Worm (Caenorhabditis elegans) whole organism, young adult: ENCODE measurements around the gene srg-39.

Source experiments
- D2030.7 ChIP-seq: fragments of 200-800 bp; sonication (Bioruptor generic); IDR thresholded peaks from 2 replicates; pipeline ENCODE4 v1.3.6; 2022; ENCODE audit warnings: missing genetic modification reagents, missing genetic modification characterization, missing compliant biosample characterization
- F52B5.7 ChIP-seq: sonication (generic microtip); optimal IDR thresholded peaks from 2 replicates; lab custom pipeline; 2016; ENCODE audit warnings: mild to moderate bottlenecking, missing genetic modification characterization, missing compliant biosample characterization
- T07F8.4 ChIP-seq: sonication (generic microtip); optimal IDR thresholded peaks from 2 replicates; lab custom pipeline; 2016; ENCODE audit warnings: mild to moderate bottlenecking, missing genetic modification characterization, moderate library complexity, missing compliant biosample characterization
- Y53G8AR.9 ChIP-seq: fragments of 200-800 bp; sonication (Bioruptor generic); conservative IDR thresholded peaks from 2 replicates; pipeline ENCODE4 v1.3.6; 2022; ENCODE audit warnings: missing genetic modification reagents, missing genetic modification characterization, missing compliant biosample characterization
- Y95B8A.8 ChIP-seq: fragments of 200-800 bp; sonication (Bioruptor generic); IDR thresholded peaks from 2 replicates; pipeline ENCODE4 v1.3.6; 2022; ENCODE audit warnings: missing genetic modification reagents, missing genetic modification characterization, missing compliant biosample characterization
- akir-1 ChIP-seq: fragments of 200-800 bp; sonication (Bioruptor generic); optimal IDR thresholded peaks from 2 replicates; lab custom pipeline; 2018; ENCODE audit warnings: mild to moderate bottlenecking, missing genetic modification characterization, moderate library complexity, missing compliant biosample characterization
- aptf-3 ChIP-seq: fragments of 200-800 bp; sonication (Bioruptor generic); IDR thresholded peaks from 2 replicates; pipeline ENCODE4 v1.3.6; 2022; ENCODE audit warnings: missing genetic modification characterization, missing compliant biosample characterization
- attf-3 ChIP-seq: fragments of 200-800 bp; sonication (Bioruptor generic); conservative IDR thresholded peaks from 2 replicates; pipeline ENCODE4 v1.3.6; 2022; ENCODE audit warnings: missing genetic modification reagents, missing genetic modification characterization, missing compliant biosample characterization
- attf-5 ChIP-seq: fragments of 200-800 bp; sonication (Bioruptor generic); optimal IDR thresholded peaks from 2 replicates; lab custom pipeline; 2018; ENCODE audit warnings: mild to moderate bottlenecking, missing genetic modification characterization, missing compliant biosample characterization
- attf-6 ChIP-seq: fragments of 200-800 bp; sonication (Bioruptor generic); IDR thresholded peaks from 2 replicates; pipeline ENCODE4 v1.3.6; 2022; ENCODE audit warnings: missing genetic modification reagents, missing genetic modification characterization, missing compliant biosample characterization
- bed-2 ChIP-seq: fragments of 200-800 bp; sonication (Bioruptor generic); IDR thresholded peaks from 2 replicates; pipeline ENCODE4 v1.3.6; 2022; ENCODE audit warnings: missing genetic modification reagents, missing genetic modification characterization, missing compliant biosample characterization
- ceh-100 ChIP-seq: fragments of 200-800 bp; sonication (Bioruptor generic); IDR thresholded peaks from 2 replicates; pipeline ENCODE4 v1.3.6; 2022; ENCODE audit warnings: missing genetic modification reagents, missing genetic modification characterization, missing compliant biosample characterization
- ceh-58 ChIP-seq: fragments of 200-800 bp; sonication (Bioruptor generic); IDR thresholded peaks from 2 replicates; pipeline ENCODE4 v1.3.6; 2022; ENCODE audit warnings: missing genetic modification characterization, missing compliant biosample characterization
- ceh-79 ChIP-seq: sonication (generic microtip); optimal IDR thresholded peaks from 2 replicates; lab custom pipeline; 2017; ENCODE audit warnings: mild to moderate bottlenecking, missing genetic modification characterization, missing compliant biosample characterization
- chd-7 ChIP-seq: sonication (generic microtip); optimal IDR thresholded peaks from 2 replicates; lab custom pipeline; 2016; ENCODE audit warnings: mild to moderate bottlenecking, missing genetic modification characterization, moderate library complexity, missing compliant biosample characterization
- dpl-1 ChIP-seq: fragments of 150-350 bp; optimal IDR thresholded peaks from 2 replicates; lab custom pipeline; 2014; ENCODE audit warnings: missing biosample characterization, missing genetic modification reagents, missing genetic modification characterization
- egl-18 ChIP-seq: fragments of 200-800 bp; sonication (Bioruptor generic); IDR thresholded peaks from 2 replicates; pipeline ENCODE4 v1.3.6; 2022; ENCODE audit warnings: missing genetic modification reagents, missing genetic modification characterization, missing compliant biosample characterization
- ets-4 ChIP-seq: fragments of 200-800 bp; sonication (Bioruptor generic); optimal IDR thresholded peaks from 2 replicates; lab custom pipeline; 2018; ENCODE audit warnings: mild to moderate bottlenecking, missing genetic modification characterization, missing compliant biosample characterization
- let-607 ChIP-seq, 2 experiments: fragments of 200-800 bp in 1 of 2; sonication (Bioruptor generic) in 1 of 2; sonication (generic microtip) in 1 of 2; optimal IDR thresholded peaks; 2 replicates each; lab custom pipeline; 2016 to 2018; ENCODE audit warnings: mild to moderate bottlenecking in 2 of 2, missing compliant biosample characterization in 2 of 2, missing genetic modification characterization in 2 of 2, moderate library complexity in 2 of 2, missing genotype in 1 of 2
- lin-35 ChIP-seq, 3 experiments: fragments of 150-350 bp in 2 of 3; sonication (generic microtip) in 1 of 3; optimal IDR thresholded peaks; 2 replicates each; lab custom pipeline; 2014 to 2018; ENCODE audit warnings: missing biosample characterization in 3 of 3, missing genetic modification characterization in 3 of 3, missing genetic modification reagents in 3 of 3
- lin-40 ChIP-seq: sonication (generic microtip); optimal IDR thresholded peaks from 2 replicates; lab custom pipeline; 2016; ENCODE audit warnings: missing genetic modification characterization, mild to moderate bottlenecking, missing compliant biosample characterization, missing genotype, missing genetic modification reagents
- lin-54 ChIP-seq: fragments of 200-800 bp; sonication (Bioruptor generic); optimal IDR thresholded peaks from 2 replicates; lab custom pipeline; 2018; ENCODE audit warnings: mild to moderate bottlenecking, missing genetic modification characterization, missing compliant biosample characterization
- lir-1 ChIP-seq: fragments of 200-800 bp; sonication (Bioruptor generic); conservative IDR thresholded peaks from 2 replicates; pipeline ENCODE4 v1.3.6; 2022; ENCODE audit warnings: missing genetic modification reagents, missing genetic modification characterization, missing compliant biosample characterization
- madf-3 ChIP-seq: fragments of 200-800 bp; sonication (Bioruptor generic); IDR thresholded peaks from 2 replicates; pipeline ENCODE4 v1.3.6; 2022; ENCODE audit warnings: missing genetic modification reagents, missing genetic modification characterization, missing compliant biosample characterization
- nfya-2 ChIP-seq: fragments of 200-800 bp; sonication (Bioruptor generic); IDR thresholded peaks from 2 replicates; pipeline ENCODE4 v1.3.6; 2022; ENCODE audit warnings: missing genetic modification reagents, missing genetic modification characterization, missing compliant biosample characterization
- rpc-1 ChIP-seq, 2 experiments: fragments of 150-350 bp in 1 of 2; sonication (generic microtip) in 1 of 2; optimal IDR thresholded peaks; 2 replicates each; lab custom pipeline; 2014 to 2018; ENCODE audit warnings: missing biosample characterization in 1 of 2, missing genetic modification characterization in 1 of 2, missing genetic modification reagents in 1 of 2, missing genotype in 1 of 2
- snpc-3.4 ChIP-seq: sonication (generic microtip); optimal IDR thresholded peaks from 2 replicates; lab custom pipeline; 2017; ENCODE audit warnings: missing genetic modification characterization, mild to moderate bottlenecking, missing compliant biosample characterization, antibody characterized with exemption, moderate library complexity, missing genotype, missing genetic modification reagents
- tbp1 ChIP-seq: fragments of 200-800 bp; sonication (Bioruptor generic); optimal IDR thresholded peaks from 2 replicates; lab custom pipeline; 2018; ENCODE audit warnings: mild to moderate bottlenecking, missing genetic modification characterization, missing compliant biosample characterization
- tbx-9 ChIP-seq: sonication (generic microtip); optimal IDR thresholded peaks from 2 replicates; lab custom pipeline; 2016; ENCODE audit warnings: borderline replicate concordance, missing genetic modification characterization, inconsistent platforms, missing compliant biosample characterization
- tlf-1 ChIP-seq: fragments of 200-800 bp; sonication (Bioruptor generic); optimal IDR thresholded peaks from 2 replicates; lab custom pipeline; 2018; ENCODE audit warnings: mild to moderate bottlenecking, missing genetic modification characterization, missing compliant biosample characterization
- xnd-1 ChIP-seq: sonication (generic microtip); optimal IDR thresholded peaks from 2 replicates; lab custom pipeline; 2016; ENCODE audit warnings: missing genotype, missing genetic modification reagents, missing genetic modification characterization, missing compliant biosample characterization
- zfh-2 ChIP-seq: fragments of 200-800 bp; sonication (Bioruptor generic); conservative IDR thresholded peaks from 2 replicates; pipeline ENCODE4 v1.3.6; 2022; ENCODE audit warnings: missing genetic modification reagents, missing genetic modification characterization, missing compliant biosample characterization
- ztf-22 ChIP-seq: fragments of 200-800 bp; sonication (Bioruptor generic); optimal IDR thresholded peaks from 2 replicates; lab custom pipeline; 2018; ENCODE audit warnings: mild to moderate bottlenecking, missing genetic modification characterization, moderate library complexity, missing compliant biosample characterization
- ztf-25 ChIP-seq: fragments of 200-800 bp; sonication (Bioruptor generic); IDR thresholded peaks from 2 replicates; pipeline ENCODE4 v1.3.6; 2022; ENCODE audit warnings: missing genetic modification reagents, missing genetic modification characterization, missing compliant biosample characterization
- ztf-26 ChIP-seq: sonication (generic microtip); optimal IDR thresholded peaks from 2 replicates; lab custom pipeline; 2017; ENCODE audit warnings: missing genetic modification characterization, missing compliant biosample characterization
- ztf-6 ChIP-seq: fragments of 200-800 bp; sonication (Bioruptor generic); IDR thresholded peaks from 2 replicates; pipeline ENCODE4 v1.3.6; 2022; ENCODE audit warnings: missing genetic modification reagents, missing genetic modification characterization, missing compliant biosample characterization

Gene srg-39

DNA sequence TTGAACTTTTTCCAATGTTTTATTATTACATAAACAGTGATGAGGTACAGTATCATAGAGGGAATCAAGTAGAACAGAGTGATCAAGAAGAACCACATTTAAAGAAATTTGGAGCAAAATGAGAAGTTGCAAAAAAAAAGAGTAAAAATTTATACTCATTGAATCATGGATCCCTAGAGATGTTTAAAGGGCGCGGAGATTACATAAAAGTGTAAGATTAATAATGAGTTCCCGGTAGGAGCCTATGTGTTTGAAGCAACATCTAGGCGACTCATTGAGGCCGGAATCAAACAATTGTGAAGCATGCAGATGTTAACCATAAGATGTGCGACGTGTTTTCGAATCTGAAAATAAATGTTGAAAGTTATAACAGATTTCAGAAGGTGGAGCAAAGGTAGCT lies at the start of gene srg-39:
Gene srg-39, minus strand, starts transcription at position 101 of the 400 bp plus-strand sequence.
- no peak for TF ChIP-seq lin-35 (GFP tag; optimal IDR thresholded peaks at IDR 0.05; lab: Kevin White, UChicago)
- no peak for TF ChIP-seq ztf-25 (GFP tag; lab: Robert Waterston, UW)
- no peak for TF ChIP-seq aptf-3 (GFP tag; lab: Robert Waterston, UW)
- TF ChIP-seq ets-4 (GFP tag; lab: Kevin White, UChicago): no peak
- TF ChIP-seq rpc-1 (optimal IDR thresholded peaks at IDR 0.05; lab: Kevin White, UChicago): no peak
- TF ChIP-seq rpc-1 (tag; optimal IDR thresholded peaks at IDR 0.05; lab: Kevin White, UChicago): no peak
- TF ChIP-seq lin-40: no peak
- no peak for TF ChIP-seq tlf-1 (GFP tag; lab: Kevin White, UChicago)
- TF ChIP-seq Y53G8AR.9 (GFP tag; lab: Robert Waterston, UW): no peak
- no peak for TF ChIP-seq attf-3 (GFP tag; lab: Robert Waterston, UW)
- no peak for TF ChIP-seq lin-54 (GFP tag; lab: Kevin White, UChicago)
- no peak for TF ChIP-seq dpl-1 (GFP tag; lab: Kevin White, UChicago)
- TF ChIP-seq D2030.7 (GFP tag; lab: Robert Waterston, UW): no peak
- TF ChIP-seq snpc-3.4 (tag; lab: Kevin White, UChicago): no peak
- TF ChIP-seq T07F8.4 (tag; lab: Kevin White, UChicago): no peak
- TF ChIP-seq let-607 (tag; optimal IDR thresholded peaks at IDR 0.05; lab: Kevin White, UChicago): no peak
- no peak for TF ChIP-seq ceh-79 (tag; lab: Kevin White, UChicago)
- TF ChIP-seq attf-5 (GFP tag; lab: Kevin White, UChicago): no peak

DNA sequence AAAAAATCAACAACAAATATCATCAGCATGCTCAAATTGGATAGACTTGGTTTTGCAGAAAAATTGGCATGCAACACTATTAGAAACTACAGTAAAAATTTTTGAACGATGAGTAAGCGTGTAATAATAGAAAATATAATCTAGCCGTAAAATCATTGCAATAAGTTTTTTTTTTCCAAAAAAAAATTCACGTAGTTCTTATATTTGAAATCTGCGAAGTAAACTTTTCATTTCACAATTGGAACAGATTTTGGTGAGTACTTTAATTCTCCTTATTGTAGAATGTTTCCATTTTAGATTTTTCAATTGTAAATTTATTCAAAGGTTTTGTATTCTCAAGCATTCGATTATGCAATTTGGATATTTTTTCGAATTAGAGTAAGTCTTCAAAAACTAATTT lies 48.1 kb upstream of the srg-39 start, which contains the start of gene K10D6.3:
Gene K10D6.3, plus strand, starts transcription at position 301 of the 400 bp plus-strand sequence.
- TF ChIP-seq lin-40 (no peak), chd-7 (no peak), Y95B8A.8 (GFP tag; lab: Robert Waterston, UW) (no peak), egl-18 (no peak), T07F8.4 (tag; lab: Kevin White, UChicago) (no peak), ceh-100 (GFP tag; lab: Robert Waterston, UW) (no peak), ceh-58 (GFP tag; lab: Robert Waterston, UW) (no peak), nfya-2 (GFP tag; lab: Robert Waterston, UW) (no peak), F52B5.7 (no peak), lir-1 (GFP tag; lab: Robert Waterston, UW) (no peak), xnd-1 (tag; lab: Kevin White, UChicago) (no peak), ztf-26 (tag; lab: Kevin White, UChicago) (no peak), zfh-2 (no peak), bed-2 (GFP tag; lab: Robert Waterston, UW) (no peak)
- TF ChIP-seq, all 124 proteins: peak for 0

DNA sequence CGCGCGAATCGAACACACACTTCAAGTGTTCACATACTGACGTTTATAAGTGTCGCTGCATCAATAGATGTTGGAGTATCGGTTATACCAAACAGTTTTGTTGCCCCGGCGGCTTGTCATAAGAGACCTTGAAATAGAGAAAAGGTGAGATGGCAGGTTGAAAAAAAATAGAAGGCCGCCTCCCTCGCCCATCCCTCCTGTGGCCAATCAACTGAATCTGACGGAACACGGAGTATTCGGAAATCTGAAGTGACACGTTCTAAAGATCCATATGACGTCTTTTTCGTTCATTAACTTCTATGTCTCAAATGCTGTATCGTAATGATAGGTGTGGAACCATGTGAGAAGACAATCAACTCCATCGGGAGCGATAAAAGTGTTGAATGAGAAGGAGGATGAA lies 47.3 kb upstream of the srg-39 start:
- TF ChIP-seq ztf-22 (GFP tag; lab: Kevin White, UChicago) (no peak), tbx-9 (tag; lab: Kevin White, UChicago) (no peak), madf-3 (GFP tag; lab: Robert Waterston, UW) (no peak), ceh-58 (GFP tag; lab: Robert Waterston, UW) (no peak), ztf-6 (GFP tag; lab: Robert Waterston, UW) (no peak), tbp1 (GFP tag; lab: Kevin White, UChicago) (no peak), akir-1 (no peak), attf-6 (GFP tag; lab: Robert Waterston, UW) (no peak), egl-18 (no peak)
